Fruit fly (Drosophila melanogaster): Measurements from ENCODE around the gene Hand.

DNA sequence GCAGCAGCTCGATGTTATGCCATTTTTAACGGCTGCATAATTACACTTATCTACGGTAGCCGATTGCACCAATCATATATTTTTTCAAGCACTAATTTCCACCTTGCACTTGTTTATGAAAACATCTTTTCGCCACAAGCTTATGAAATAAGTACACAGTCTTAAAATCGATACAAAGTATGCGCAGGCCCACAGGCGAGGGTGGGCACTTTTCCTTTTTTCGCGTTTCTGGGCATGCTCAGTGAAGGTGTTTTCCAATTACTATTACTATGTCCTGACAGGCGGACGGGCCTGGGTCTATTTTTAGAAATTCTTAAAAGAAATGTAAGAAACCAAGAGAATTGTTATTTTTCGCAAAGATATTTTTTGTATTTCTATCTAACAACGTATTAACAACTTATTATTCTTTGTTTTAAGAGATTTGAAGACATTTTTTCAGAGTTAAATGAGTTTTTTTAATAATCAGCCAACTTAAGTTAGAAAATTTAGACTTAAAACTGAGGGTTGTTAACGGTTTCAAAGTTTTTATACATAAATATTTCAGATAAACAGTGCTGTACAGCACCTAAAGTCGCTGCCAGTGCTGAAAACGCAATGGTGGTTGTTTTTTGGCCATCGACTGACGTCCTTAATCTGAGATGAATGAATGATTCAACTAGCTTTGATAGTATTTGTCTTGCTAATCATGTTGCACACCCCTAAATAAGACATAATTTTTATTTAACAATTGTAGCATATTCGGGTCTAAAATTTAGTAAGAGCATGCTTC is 15.6 kb upstream of the Hand start, which contains the start of gene Cdk5alpha:
- no peak for TF ChIP-seq psq (optimal IDR thresholded peaks at IDR 0.05)
- no peak for TF ChIP-seq usp (GFP tag; optimal IDR thresholded peaks at IDR 0.05)

All from whole organism.